Worm (Caenorhabditis elegans): Measurements from ENCODE around the gene pgph-2.
A peak's percentile ranks its signal among the peaks of the same experiment; 100 is the strongest.
"Not testable (repeated sequence)": the region's sequence is repeated elsewhere in the genome, so short reads cannot be mapped to it uniquely, and the experiment has no call there.

Gene pgph-2

DNA sequence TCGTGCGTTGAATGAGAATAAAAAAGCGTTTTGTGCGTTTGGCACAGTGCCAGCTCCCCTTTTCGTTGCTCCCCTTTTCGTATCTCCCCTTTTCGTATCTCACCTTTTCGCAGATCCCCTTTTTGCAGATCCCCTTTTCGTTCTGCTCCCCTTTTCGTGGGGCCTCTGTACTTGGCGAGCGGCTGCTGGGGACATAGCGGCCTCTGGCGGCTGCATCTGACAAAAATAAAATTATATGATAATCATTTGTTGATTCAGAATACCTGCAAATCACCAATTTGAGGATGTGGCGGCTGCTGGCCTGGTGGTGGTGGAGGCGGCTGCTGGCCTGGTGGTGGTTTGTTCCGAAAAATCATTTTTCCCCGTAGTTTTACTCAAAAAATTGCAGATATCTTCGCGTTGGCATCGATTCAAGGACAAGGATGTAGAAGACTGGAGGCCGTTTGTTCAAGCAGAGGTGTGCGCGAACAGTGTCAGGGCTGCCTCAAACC lies 9.7 kb upstream of the pgph-2 start, which contains the start of gene K09H11.11:
TSS of gene K09H11.11 (minus strand) at position 51 of the 491 bp plus-strand sequence.
- TF ChIP-seq nhr-12, tbx-2, ceh-28 (tag; optimal IDR thresholded peaks at IDR 0.05): not testable (repeated sequence)

- TF ChIP-seq skn-1 (tag; optimal IDR thresholded peaks at IDR 0.05): no peak
- no peak for TF ChIP-seq nhr-77 (tag; optimal IDR thresholded peaks at IDR 0.05)
- TF ChIP-seq aly-2 (tag; optimal IDR thresholded peaks at IDR 0.05): no peak
- TF ChIP-seq ZK546.5 (tag; optimal IDR thresholded peaks at IDR 0.05): no peak
- TF ChIP-seq lsy-12 (tag; optimal IDR thresholded peaks at IDR 0.05): no peak
- TF ChIP-seq lin-15B (tag; optimal IDR thresholded peaks at IDR 0.05): no peak
- no peak for TF ChIP-seq lin-39 (tag; optimal IDR thresholded peaks at IDR 0.05)
- no peak for TF ChIP-seq ceh-28 (tag; optimal IDR thresholded peaks at IDR 0.05)
- TF ChIP-seq nhr-43 (tag; optimal IDR thresholded peaks at IDR 0.05; ENCODE audit: poor library complexity, severe bottlenecking): no peak
- TF ChIP-seq ceh-9 (tag; optimal IDR thresholded peaks at IDR 0.05): no peak
- no peak for TF ChIP-seq nhr-28 (tag; optimal IDR thresholded peaks at IDR 0.05)
- no peak for TF ChIP-seq unc-39 (tag; optimal IDR thresholded peaks at IDR 0.05)
- TF ChIP-seq mml-1 (tag; optimal IDR thresholded peaks at IDR 0.05): no peak
- TF ChIP-seq pha-4 (tag; optimal IDR thresholded peaks at IDR 0.05): no peak
- TF ChIP-seq egl-27 (tag; optimal IDR thresholded peaks at IDR 0.05): no peak
- no peak for TF ChIP-seq elt-2 (tag; optimal IDR thresholded peaks at IDR 0.05)
- no peak for TF ChIP-seq eor-1 (tag; optimal IDR thresholded peaks at IDR 0.05)
- no peak for TF ChIP-seq nhr-67 (tag; optimal IDR thresholded peaks at IDR 0.05)
- no peak for TF ChIP-seq unc-62 (GFP tag; optimal IDR thresholded peaks at IDR 0.05)
- TF ChIP-seq R02D3.7 (tag; optimal IDR thresholded peaks at IDR 0.05): no peak
Measured at ce11 chrV:5756193-5756592, 8.7 kb upstream of the pgph-2 start, which contains the start of gene C53A3.3. C53A3.3 (plus strand) TSS chrV:5756493.

ce11 chrV:5758780-5759179 lies 6.1 kb upstream of the pgph-2 start, which contains the start of gene C53A3.4:
C53A3.4 (minus strand) TSS chrV:5758880.
- TF ChIP-seq nhr-23 (tag; optimal IDR thresholded peaks at IDR 0.05) (no peak), mdl-1 (tag; optimal IDR thresholded peaks at IDR 0.05) (no peak), tbx-2 (tag; optimal IDR thresholded peaks at IDR 0.05) (no peak), unc-39 (tag; optimal IDR thresholded peaks at IDR 0.05) (no peak), sea-2 (GFP tag; optimal IDR thresholded peaks at IDR 0.05) (no peak), R02D3.7 (tag; optimal IDR thresholded peaks at IDR 0.05) (no peak), nhr-12 (tag; optimal IDR thresholded peaks at IDR 0.05) (no peak), ceh-28 (tag; optimal IDR thresholded peaks at IDR 0.05) (no peak), jun-1 (tag; optimal IDR thresholded peaks at IDR 0.05) (no peak), nhr-28 (tag; optimal IDR thresholded peaks at IDR 0.05) (no peak), nfya-1 (tag; optimal IDR thresholded peaks at IDR 0.05; ENCODE audit: insufficient read depth) (no peak), nhr-43 (tag; optimal IDR thresholded peaks at IDR 0.05; ENCODE audit: poor library complexity, severe bottlenecking) (no peak), unc-62 (GFP tag; optimal IDR thresholded peaks at IDR 0.05) (no peak), fos-1 (tag; optimal IDR thresholded peaks at IDR 0.05) (no peak), ceh-16 (tag; optimal IDR thresholded peaks at IDR 0.05) (no peak), pha-4 (tag; optimal IDR thresholded peaks at IDR 0.05) (no peak), egl-27 (tag; optimal IDR thresholded peaks at IDR 0.05) (no peak), ceh-9 (tag; optimal IDR thresholded peaks at IDR 0.05) (no peak), egl-5 (tag; optimal IDR thresholded peaks at IDR 0.05) (no peak)

ce11 chrV:5760132-5760531 lies 4.8 kb upstream of the pgph-2 start, which contains the start of gene C53A3.1:
C53A3.1 (minus strand) TSS chrV:5760232.
- no peak for TF ChIP-seq fkh-2 (tag; optimal IDR thresholded peaks at IDR 0.05)
- TF ChIP-seq ceh-82 (tag; optimal IDR thresholded peaks at IDR 0.05): no peak
- no peak for TF ChIP-seq nhr-28 (tag; optimal IDR thresholded peaks at IDR 0.05)
- no peak for TF ChIP-seq egl-5 (tag; optimal IDR thresholded peaks at IDR 0.05)
- TF ChIP-seq daf-12 (tag; optimal IDR thresholded peaks at IDR 0.05): no peak

- TF ChIP-seq jun-1 (tag; optimal IDR thresholded peaks at IDR 0.05) (peak; percentile 73), ztf-11 (tag; optimal IDR thresholded peaks at IDR 0.05) (no peak), nhr-23 (tag; optimal IDR thresholded peaks at IDR 0.05) (peak; percentile 93), nhr-77 (tag; optimal IDR thresholded peaks at IDR 0.05) (no peak), elt-1 (tag; optimal IDR thresholded peaks at IDR 0.05) (peak; percentile 46), ceh-82 (tag; optimal IDR thresholded peaks at IDR 0.05) (no peak), lin-15B (tag; optimal IDR thresholded peaks at IDR 0.05) (no peak), nhr-237 (tag; optimal IDR thresholded peaks at IDR 0.05) (no peak), mdl-1 (tag; optimal IDR thresholded peaks at IDR 0.05) (peak; percentile 81), ceh-28 (tag; optimal IDR thresholded peaks at IDR 0.05) (peak; percentile 46), hmg-11 (tag; optimal IDR thresholded peaks at IDR 0.05) (no peak), unc-39 (tag; optimal IDR thresholded peaks at IDR 0.05) (no peak), nhr-11 (tag; optimal IDR thresholded peaks at IDR 0.05) (no peak), nhr-28 (tag; optimal IDR thresholded peaks at IDR 0.05) (no peak), ceh-9 (tag; optimal IDR thresholded peaks at IDR 0.05) (no peak), R02D3.7 (tag; optimal IDR thresholded peaks at IDR 0.05) (no peak), ama-1 (optimal IDR thresholded peaks at IDR 0.05) (no peak), elt-3 (tag; optimal IDR thresholded peaks at IDR 0.05) (peak in 1 of 3 experiments; percentile 72), fkh-10 (GFP tag; optimal IDR thresholded peaks at IDR 0.05) (no peak), pha-4 (tag; optimal IDR thresholded peaks at IDR 0.05) (peak; percentile 68), fos-1 (tag; optimal IDR thresholded peaks at IDR 0.05) (no peak), tbx-2 (tag; optimal IDR thresholded peaks at IDR 0.05) (peak; percentile 31), skn-1 (tag; optimal IDR thresholded peaks at IDR 0.05) (no peak), egl-5 (tag; optimal IDR thresholded peaks at IDR 0.05) (peak; percentile 40), daf-12 (tag; optimal IDR thresholded peaks at IDR 0.05) (no peak), zag-1 (tag; optimal IDR thresholded peaks at IDR 0.05) (no peak)
Measured at ce11 chrV:5763787-5764186, 1.1 kb upstream of the pgph-2 start, which contains the start of gene pgph-3. pgph-3 (minus strand) TSS chrV:5763846.

All from whole organism, L3 larva.